Fruit fly (Drosophila melanogaster): ENCODE data around the gene hec.

Gene hec

dm6 chrX:12903099-12903616 lies 54.1 kb downstream of the hec start, which contains the start of gene Flad1 (continued):
- TF ChIP-seq Lhr (GFP tag; optimal IDR thresholded peaks at IDR 0.05) (no peak), CG2129 (GFP tag; IDR thresholded peaks at IDR 0.05; ENCODE audit: partially characterized antibody) (no peak), CG7786 (GFP tag; optimal IDR thresholded peaks at IDR 0.05) (no peak), PHDP (tag; optimal IDR thresholded peaks at IDR 0.05) (no peak), cas (GFP tag; IDR thresholded peaks at IDR 0.05) (no peak), klu (GFP tag; IDR thresholded peaks at IDR 0.05) (no peak), Lpt (GFP tag; optimal IDR thresholded peaks at IDR 0.05) (no peak), nerfin-1 (tag; optimal IDR thresholded peaks at IDR 0.05) (no peak), pzg (GFP tag; optimal IDR thresholded peaks at IDR 0.05) (peak; percentile 41), MTF-1 (GFP tag; optimal IDR thresholded peaks at IDR 0.05; ENCODE audit: borderline replicate concordance) (no peak), sisA (GFP tag; IDR thresholded peaks at IDR 0.05) (no peak), slou (GFP tag; optimal IDR thresholded peaks at IDR 0.05) (no peak), pita (GFP tag; optimal IDR thresholded peaks at IDR 0.05) (no peak), scrt (GFP tag; optimal IDR thresholded peaks at IDR 0.05) (no peak), Tbp (GFP tag; optimal IDR thresholded peaks at IDR 0.05) (no peak), Ravus (GFP tag; IDR thresholded peaks at IDR 0.05) (no peak), D19A (tag; optimal IDR thresholded peaks at IDR 0.05) (no peak), row (GFP tag; IDR thresholded peaks at IDR 0.05) (0 out of 3 replicates have a peak, but pooled peaks have one; percentile 12), CG17829 (tag; optimal IDR thresholded peaks at IDR 0.05) (no peak), CG2889 (GFP tag; IDR thresholded peaks at IDR 0.05) (no peak), tio (GFP tag; optimal IDR thresholded peaks at IDR 0.05) (no peak), NFAT (GFP tag; IDR thresholded peaks at IDR 0.05) (no peak), CG3407 (GFP tag; optimal IDR thresholded peaks at IDR 0.05) (no peak), salm (tag; optimal IDR thresholded peaks at IDR 0.05) (peak; percentile 4), Deaf1 (tag; optimal IDR thresholded peaks at IDR 0.05) (no peak), CG4707 (GFP tag; optimal IDR thresholded peaks at IDR 0.05) (no peak), slbo (GFP tag; IDR thresholded peaks at IDR 0.05) (no peak), CG11398 (GFP tag; optimal IDR thresholded peaks at IDR 0.05) (no peak), CG10267 (tag; optimal IDR thresholded peaks at IDR 0.05) (no peak), Dp (GFP tag; optimal IDR thresholded peaks at IDR 0.05) (peak; percentile 80), CG17328 (GFP tag; IDR thresholded peaks at IDR 0.05) (no peak), ewg (GFP tag; optimal IDR thresholded peaks at IDR 0.05) (peak; percentile 29), NfI (GFP tag; optimal IDR thresholded peaks at IDR 0.05) (no peak), Doc2 (GFP tag; IDR thresholded peaks at IDR 0.05) (no peak), inv (GFP tag; IDR thresholded peaks at IDR 0.05; ENCODE audit: partially characterized antibody) (0 out of 2 replicates have a peak, but pooled peaks have one; percentile 28), da (GFP tag; optimal IDR thresholded peaks at IDR 0.05) (no peak), Antp (GFP tag; optimal IDR thresholded peaks at IDR 0.05) (no peak), CG15073 (GFP tag; optimal IDR thresholded peaks at IDR 0.05) (no peak), CG10654 (GFP tag; optimal IDR thresholded peaks at IDR 0.05) (no peak), cg (GFP tag; optimal IDR thresholded peaks at IDR 0.05) (peak; percentile 88), CG4820 (GFP tag; optimal IDR thresholded peaks at IDR 0.05) (no peak), Fer1 (GFP tag; optimal IDR thresholded peaks at IDR 0.05) (peak; percentile 16), zfh2 (GFP tag; optimal IDR thresholded peaks at IDR 0.05) (no peak), CG17385 (GFP tag; optimal IDR thresholded peaks at IDR 0.05) (no peak), CG12236 (GFP tag; optimal IDR thresholded peaks at IDR 0.05) (no peak), hbn (GFP tag; IDR thresholded peaks at IDR 0.05; ENCODE audit: partially characterized antibody) (peak; percentile 54), YL-1 (GFP tag; optimal IDR thresholded peaks at IDR 0.05) (peak; percentile 72), bcd (GFP tag; optimal IDR thresholded peaks at IDR 0.05) (no peak), CG4730 (GFP tag; IDR thresholded peaks at IDR 0.05) (no peak), danr (GFP tag; IDR thresholded peaks at IDR 0.05) (no peak), ind (GFP tag; optimal IDR thresholded peaks at IDR 0.05) (no peak), CG7372 (GFP tag; IDR thresholded peaks at IDR 0.05) (no peak)

Data from whole organism, embryonic.